Fruit fly (Drosophila melanogaster) S2 (cell line): ENCODE measurements around the gene crq.

Experiments
- CG8478 ChIP-seq: fragments of >200 bp; optimal IDR thresholded peaks from 2 replicates; lab custom pipeline; 2018
- CTCF ChIP-seq, 2 experiments: fragments of >200 bp; optimal IDR thresholded peaks; 2 replicates each; lab custom pipeline; 2018

DNA sequence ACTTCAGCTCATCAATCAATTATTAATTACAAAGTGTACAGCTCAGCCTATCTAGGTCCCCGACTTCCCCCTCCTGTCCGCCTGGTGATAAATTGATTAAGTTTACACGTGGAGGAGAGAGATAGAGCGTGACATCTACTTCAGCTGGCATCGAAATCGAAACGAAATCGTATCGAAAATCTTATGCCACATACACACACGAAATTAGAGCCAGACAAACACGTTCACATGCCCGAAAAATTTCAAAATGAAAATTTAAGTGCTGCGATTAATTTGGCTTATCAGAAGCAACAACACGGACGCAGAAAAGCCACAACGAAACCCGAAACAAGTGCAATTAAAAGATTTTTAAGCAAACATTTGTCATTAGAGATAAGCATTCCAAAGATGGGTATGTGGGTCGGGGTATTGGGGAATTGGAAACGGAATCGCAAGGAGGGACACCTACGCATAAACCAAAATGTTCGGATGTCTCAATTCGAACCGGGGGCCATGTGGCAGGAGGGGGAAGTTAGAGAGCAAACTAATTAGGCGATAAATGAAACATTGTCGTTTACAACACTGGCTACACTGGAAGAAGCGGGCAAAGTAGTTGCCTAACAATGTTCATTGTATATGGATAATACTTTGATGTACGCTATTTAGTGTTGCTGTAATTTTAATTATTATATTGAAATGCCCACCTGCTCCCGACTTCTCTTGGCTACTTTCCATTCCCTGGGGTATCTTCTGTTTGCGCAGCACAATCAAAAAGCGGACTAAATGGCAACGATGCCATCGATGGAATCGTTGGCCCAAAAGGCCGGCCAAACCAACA is 45.0 kb upstream of the crq start:
- TF ChIP-seq CTCF (optimal IDR thresholded peaks at IDR 0.05; lab: Kevin White, UChicago) (no peak), CG8478 (lab: Kevin White, UChicago) (no peak)
